Worm (Caenorhabditis elegans) whole organism, early embryonic: Measurements from ENCODE around the gene dex-1.

Source experiments
- B0310.2 ChIP-seq: sonication (generic microtip); optimal IDR thresholded peaks from 2 replicates; lab custom pipeline; 2016; ENCODE audit warnings: mild to moderate bottlenecking, missing genetic modification characterization, missing compliant biosample characterization
- F13C5.2 ChIP-seq: sonication (generic microtip); optimal IDR thresholded peaks from 2 replicates; lab custom pipeline; 2017; ENCODE audit warnings: mild to moderate bottlenecking, missing genetic modification characterization, inconsistent platforms, missing compliant biosample characterization
- aly-1 ChIP-seq: sonication (generic microtip); optimal IDR thresholded peaks from 2 replicates; lab custom pipeline; 2016; ENCODE audit warnings: missing genetic modification characterization, missing compliant biosample characterization
- ama-1 ChIP-seq: fragments of 150-350 bp; optimal IDR thresholded peaks from 2 replicates; lab custom pipeline; 2014
- ceh-13 ChIP-seq: fragments of 200-800 bp; sonication (Bioruptor generic); optimal IDR thresholded peaks from 2 replicates; lab custom pipeline; 2018; ENCODE audit warnings: mild to moderate bottlenecking, missing genetic modification characterization, missing compliant biosample characterization
- ceh-36 ChIP-seq: sonication (generic microtip); optimal IDR thresholded peaks from 2 replicates; lab custom pipeline; 2016; ENCODE audit warnings: missing genetic modification characterization, inconsistent platforms, missing compliant biosample characterization
- ets-7 ChIP-seq: sonication (generic microtip); optimal IDR thresholded peaks from 2 replicates; lab custom pipeline; 2016; ENCODE audit warnings: missing genotype, missing genetic modification characterization, missing compliant biosample characterization
- flt-1 ChIP-seq: fragments of 200-800 bp; sonication (Bioruptor generic); IDR thresholded peaks from 2 replicates; pipeline ENCODE4 v1.3.6; 2022; ENCODE audit warnings: missing genetic modification characterization, missing compliant biosample characterization
- hmbx-1 ChIP-seq: sonication (generic microtip); optimal IDR thresholded peaks from 2 replicates; lab custom pipeline; 2016; ENCODE audit warnings: mild to moderate bottlenecking, missing genetic modification characterization, missing compliant biosample characterization
- hmg-4 ChIP-seq: fragments of 200-800 bp; sonication (Bioruptor generic); optimal IDR thresholded peaks from 2 replicates; lab custom pipeline; 2018; ENCODE audit warnings: mild to moderate bottlenecking, missing genetic modification characterization, missing compliant biosample characterization
- hnd-1 ChIP-seq: sonication (generic microtip); optimal IDR thresholded peaks from 2 replicates; lab custom pipeline; 2016; ENCODE audit warnings: missing genetic modification characterization, missing compliant biosample characterization
- pes-1 ChIP-seq: fragments of 200-800 bp; sonication (Bioruptor generic); IDR thresholded peaks from 2 replicates; pipeline ENCODE4 v1.3.6; 2022; ENCODE audit warnings: missing genetic modification reagents, missing genetic modification characterization, missing compliant biosample characterization
- scrt-1 ChIP-seq: fragments of 200-800 bp; sonication (Bioruptor generic); IDR thresholded peaks from 2 replicates; pipeline ENCODE4 v1.3.6; 2022; ENCODE audit warnings: missing genetic modification characterization, missing compliant biosample characterization
- sea-1 ChIP-seq: fragments of 200-800 bp; sonication (Bioruptor generic); conservative IDR thresholded peaks from 2 replicates; pipeline ENCODE4 v1.3.6; 2022; ENCODE audit warnings: missing genetic modification characterization, missing compliant biosample characterization
- tbx-11 ChIP-seq: fragments of 200-800 bp; sonication (Bioruptor generic); IDR thresholded peaks from 2 replicates; pipeline ENCODE4 v1.3.6; 2022; ENCODE audit warnings: missing genetic modification characterization, missing compliant biosample characterization
- tbx-37 ChIP-seq: fragments of 200-800 bp; sonication (Bioruptor generic); conservative IDR thresholded peaks from 2 replicates; pipeline ENCODE4 v1.3.6; 2022; ENCODE audit warnings: missing genetic modification reagents, missing genetic modification characterization, missing compliant biosample characterization
- tra-4 ChIP-seq: sonication (generic microtip); optimal IDR thresholded peaks from 2 replicates; lab custom pipeline; 2017; ENCODE audit warnings: missing genetic modification characterization, missing compliant biosample characterization

dex-1 gene

DNA sequence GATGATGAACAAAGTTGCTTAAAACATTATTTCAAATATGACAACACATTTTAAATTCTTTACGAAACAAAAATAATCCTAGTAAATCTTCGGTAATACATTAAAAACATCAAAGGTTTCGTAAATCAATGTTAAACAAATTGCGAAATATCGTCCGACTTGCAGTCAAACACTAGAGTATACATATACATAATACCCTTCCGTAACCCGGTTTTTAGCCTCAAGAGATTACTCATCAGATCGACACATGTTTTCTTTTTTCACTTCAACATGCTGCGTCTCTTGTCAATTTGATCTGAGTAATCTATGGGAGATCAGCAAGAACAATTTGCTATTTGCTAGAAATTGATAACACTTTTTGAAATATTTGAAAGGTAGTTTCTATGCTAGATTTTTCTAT is 20.4 kb downstream of the dex-1 start:
- TF ChIP-seq tbx-11 (GFP tag; lab: Robert Waterston, UW) (no peak), tra-4 (tag; lab: Kevin White, UChicago) (no peak), hmg-4 (GFP tag; lab: Kevin White, UChicago) (no peak)

DNA sequence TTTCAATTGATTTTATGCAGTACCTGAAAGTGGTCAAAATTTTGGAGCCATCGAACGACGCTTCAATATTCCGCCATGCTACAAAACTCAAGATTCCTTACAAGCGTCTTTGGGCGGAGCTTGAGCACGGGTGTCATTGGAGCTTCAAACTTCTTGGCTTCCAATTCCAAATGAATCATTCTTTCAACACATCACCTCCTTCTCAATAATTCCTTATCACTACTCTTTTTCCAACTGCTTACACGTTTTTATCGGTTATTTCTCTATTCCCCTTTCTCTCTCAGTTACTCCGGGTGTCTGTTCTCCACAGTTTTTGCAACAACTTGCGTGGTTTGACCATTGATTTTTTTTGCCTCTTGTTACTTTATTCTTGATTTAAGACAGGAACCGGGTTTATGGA is 20.8 kb downstream of the dex-1 start, which contains the start of gene F09F7.5:
F09F7.5 (plus strand) TSS at position 258 of the 400 bp plus-strand sequence.
- TF ChIP-seq ceh-36 (no peak), tra-4 (tag; lab: Kevin White, UChicago) (no peak), ama-1 (lab: Kevin White, UChicago) (no peak), hmg-4 (GFP tag; lab: Kevin White, UChicago) (no peak), pes-1 (GFP tag; lab: Robert Waterston, UW) (no peak), scrt-1 (GFP tag; lab: Robert Waterston, UW) (no peak), F13C5.2 (tag; lab: Kevin White, UChicago) (no peak), B0310.2 (tag; lab: Kevin White, UChicago) (no peak), ets-7 (tag; lab: Kevin White, UChicago) (no peak), tbx-11 (GFP tag; lab: Robert Waterston, UW) (no peak), aly-1 (tag; lab: Kevin White, UChicago) (no peak), hmbx-1 (tag; lab: Kevin White, UChicago) (no peak), hnd-1 (tag; lab: Kevin White, UChicago) (no peak), ceh-13 (GFP tag; lab: Kevin White, UChicago) (no peak), tbx-37 (GFP tag; lab: Robert Waterston, UW) (no peak), sea-1 (no peak), flt-1 (GFP tag; lab: Robert Waterston, UW) (no peak)

- TF ChIP-seq flt-1 (GFP tag; lab: Robert Waterston, UW) (no peak), aly-1 (tag; lab: Kevin White, UChicago) (no peak), scrt-1 (GFP tag; lab: Robert Waterston, UW) (no peak), sea-1 (no peak), tbx-37 (GFP tag; lab: Robert Waterston, UW) (no peak), tbx-11 (GFP tag; lab: Robert Waterston, UW) (no peak), ets-7 (tag; lab: Kevin White, UChicago) (no peak), hmg-4 (GFP tag; lab: Kevin White, UChicago) (no peak), hmbx-1 (tag; lab: Kevin White, UChicago) (no peak), pes-1 (GFP tag; lab: Robert Waterston, UW) (no peak), hnd-1 (tag; lab: Kevin White, UChicago) (no peak), ceh-36 (no peak), ceh-13 (GFP tag; lab: Kevin White, UChicago) (no peak), B0310.2 (tag; lab: Kevin White, UChicago) (no peak)
Observed at ce11 chrIII:5550193-5550592, 24.3 kb downstream of the dex-1 start.

DNA sequence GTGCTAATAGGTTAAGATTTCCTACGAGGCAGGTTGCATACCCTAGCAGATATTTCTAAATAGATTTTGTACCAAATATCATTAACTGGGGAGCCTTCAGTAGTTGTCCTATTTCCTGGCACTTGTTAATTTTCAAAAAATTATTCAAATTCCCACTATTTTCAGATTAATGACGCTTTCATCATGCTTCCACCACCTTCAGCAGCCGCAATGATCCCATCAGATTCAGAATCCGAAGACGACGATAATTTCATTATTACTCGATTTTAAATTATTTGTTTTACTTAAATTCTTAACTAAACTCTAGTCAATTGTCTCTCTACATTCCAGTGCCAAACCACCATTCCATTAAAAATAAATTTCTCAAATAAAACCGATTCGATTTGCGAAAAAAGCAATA is 24.9 kb downstream of the dex-1 start:
- no peak for TF ChIP-seq scrt-1 (GFP tag; lab: Robert Waterston, UW)
- TF ChIP-seq ceh-13 (GFP tag; lab: Kevin White, UChicago), result no peak
- no peak for TF ChIP-seq sea-1
- TF ChIP-seq hmbx-1 (tag; lab: Kevin White, UChicago), result no peak
- TF ChIP-seq ets-7 (tag; lab: Kevin White, UChicago), result no peak
- no peak for TF ChIP-seq aly-1 (tag; lab: Kevin White, UChicago)
- TF ChIP-seq flt-1 (GFP tag; lab: Robert Waterston, UW), result no peak
- TF ChIP-seq F13C5.2 (tag; lab: Kevin White, UChicago), result no peak
- TF ChIP-seq tbx-37 (GFP tag; lab: Robert Waterston, UW), result no peak
- no peak for TF ChIP-seq tbx-11 (GFP tag; lab: Robert Waterston, UW)
- no peak for TF ChIP-seq hmg-4 (GFP tag; lab: Kevin White, UChicago)
- TF ChIP-seq B0310.2 (tag; lab: Kevin White, UChicago), result no peak
- no peak for TF ChIP-seq tra-4 (tag; lab: Kevin White, UChicago)

DNA sequence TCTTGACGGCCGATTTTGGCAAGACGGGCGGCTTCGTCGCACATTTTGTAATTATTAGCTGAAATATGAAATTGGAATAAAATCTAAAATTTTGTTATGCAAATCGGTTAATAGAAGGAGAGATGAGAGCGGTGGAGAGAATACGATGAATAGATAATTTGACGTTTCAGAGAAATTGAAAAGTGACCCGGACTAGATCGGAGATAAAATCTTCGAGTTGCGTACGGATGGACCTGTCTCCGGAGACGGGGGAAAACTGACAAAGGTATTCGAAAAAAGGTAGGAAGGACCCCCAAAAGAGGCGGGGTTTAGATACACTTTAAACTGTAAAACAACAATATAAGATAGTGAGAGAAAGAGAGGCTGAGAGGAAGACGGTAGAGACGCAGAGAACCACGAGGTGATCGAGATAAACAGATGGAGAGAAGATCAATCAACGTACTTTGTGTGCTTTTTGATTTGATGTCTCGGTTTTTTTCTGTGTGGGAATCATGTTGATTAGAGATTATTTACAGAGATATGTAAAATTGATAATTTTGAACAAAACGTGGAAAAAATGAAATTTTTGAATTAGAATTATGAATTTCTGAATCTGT is 26.3 kb downstream of the dex-1 start, which contains the start of gene F09F7.6:
F09F7.6 (minus strand) TSS at position 64 of the 596 bp plus-strand sequence.
- TF ChIP-seq ceh-36 (no peak), tra-4 (tag; lab: Kevin White, UChicago) (no peak), ama-1 (lab: Kevin White, UChicago) (no peak), F13C5.2 (tag; lab: Kevin White, UChicago) (no peak), aly-1 (tag; lab: Kevin White, UChicago) (no peak), tbx-37 (GFP tag; lab: Robert Waterston, UW) (no peak), scrt-1 (GFP tag; lab: Robert Waterston, UW) (no peak), hmbx-1 (tag; lab: Kevin White, UChicago) (no peak), tbx-11 (GFP tag; lab: Robert Waterston, UW) (no peak), ets-7 (tag; lab: Kevin White, UChicago) (no peak), hmg-4 (GFP tag; lab: Kevin White, UChicago) (no peak), sea-1 (no peak), hnd-1 (tag; lab: Kevin White, UChicago) (no peak), B0310.2 (tag; lab: Kevin White, UChicago) (no peak), ceh-13 (GFP tag; lab: Kevin White, UChicago) (no peak), flt-1 (GFP tag; lab: Robert Waterston, UW) (no peak), pes-1 (GFP tag; lab: Robert Waterston, UW) (no peak)

- TF ChIP-seq scrt-1 (GFP tag; lab: Robert Waterston, UW) (no peak), aly-1 (tag; lab: Kevin White, UChicago) (no peak), ceh-13 (GFP tag; lab: Kevin White, UChicago) (no peak), ama-1 (lab: Kevin White, UChicago) (no peak), hmg-4 (GFP tag; lab: Kevin White, UChicago) (no peak), tbx-37 (GFP tag; lab: Robert Waterston, UW) (no peak), tbx-11 (GFP tag; lab: Robert Waterston, UW) (no peak), sea-1 (no peak), ceh-36 (no peak), flt-1 (GFP tag; lab: Robert Waterston, UW) (no peak), B0310.2 (tag; lab: Kevin White, UChicago) (no peak), hmbx-1 (tag; lab: Kevin White, UChicago) (no peak), hnd-1 (tag; lab: Kevin White, UChicago) (no peak), F13C5.2 (tag; lab: Kevin White, UChicago) (no peak), tra-4 (tag; lab: Kevin White, UChicago) (no peak), ets-7 (tag; lab: Kevin White, UChicago) (no peak), pes-1 (GFP tag; lab: Robert Waterston, UW) (no peak)
Observed at ce11 chrIII:5553098-5553497, 27.2 kb downstream of the dex-1 start.
